Worm (Caenorhabditis elegans) whole organism, late embryonic: ENCODE data around the gene mec-10.

ENCODE experiments used
- ceh-6 ChIP-seq: fragments of 200-800 bp; sonication (Bioruptor generic); optimal IDR thresholded peaks from 2 replicates; lab custom pipeline; 2018; ENCODE audit warnings: mild to moderate bottlenecking, missing genetic modification characterization, missing compliant biosample characterization
- elt-2 ChIP-seq: sonication (generic microtip); optimal IDR thresholded peaks from 2 replicates; lab custom pipeline; 2016; ENCODE audit warnings: missing genetic modification reagents, missing genetic modification characterization, missing compliant biosample characterization
- eyg-1 ChIP-seq: sonication (generic microtip); optimal IDR thresholded peaks from 2 replicates; lab custom pipeline; 2016; ENCODE audit warnings: missing genotype, missing genetic modification characterization, missing compliant biosample characterization
- fkh-10 ChIP-seq: fragments of 150-350 bp; optimal IDR thresholded peaks from 2 replicates; lab custom pipeline; 2014; ENCODE audit warnings: missing biosample characterization, missing genetic modification reagents, missing genetic modification characterization
- mec-3 ChIP-seq: sonication (generic microtip); optimal IDR thresholded peaks from 2 replicates; lab custom pipeline; 2016; ENCODE audit warnings: borderline replicate concordance, missing genetic modification characterization, missing compliant biosample characterization
- ttx-3 ChIP-seq: sonication (generic microtip); optimal IDR thresholded peaks from 2 replicates; lab custom pipeline; 2016; ENCODE audit warnings: missing genetic modification reagents, missing genetic modification characterization, missing compliant biosample characterization
- ztf-16 ChIP-seq: sonication (generic microtip); optimal IDR thresholded peaks from 2 replicates; lab custom pipeline; 2017; ENCODE audit warnings: missing genetic modification characterization, missing compliant biosample characterization

DNA sequence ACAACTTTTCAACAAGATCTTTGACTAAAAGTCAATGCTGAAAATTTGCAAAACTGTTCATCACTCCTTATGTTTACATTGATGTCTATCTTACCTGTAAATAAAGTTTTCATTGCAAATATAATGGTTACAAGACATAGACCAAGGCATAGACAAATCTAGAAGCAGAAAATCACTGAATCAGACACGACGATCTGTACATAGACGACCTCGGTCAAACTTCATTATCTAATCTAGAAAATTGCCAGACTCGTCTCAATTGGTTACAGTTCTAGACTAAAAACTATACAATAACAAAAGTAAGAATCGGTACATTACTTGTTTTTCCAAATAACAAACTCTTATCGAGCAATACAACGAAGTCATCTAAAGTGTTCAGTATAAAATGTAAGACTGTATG is 30.8 kb upstream of the mec-10 start, which contains the start of gene grd-4:
- TF ChIP-seq ztf-16 (tag; lab: Kevin White, UChicago) = no peak
- no peak for TF ChIP-seq ceh-6 (GFP tag; lab: Kevin White, UChicago)
- no peak for TF ChIP-seq mec-3 (tag; lab: Kevin White, UChicago)
- no peak for TF ChIP-seq fkh-10 (GFP tag; lab: Kevin White, UChicago)
- no peak for TF ChIP-seq eyg-1
- no peak for TF ChIP-seq elt-2 (tag; lab: Kevin White, UChicago)
- no peak for TF ChIP-seq ttx-3 (tag; lab: Kevin White, UChicago)
